Worm (Caenorhabditis elegans) whole organism, late embryonic: ENCODE results near the gene T07H3.7.

ENCODE experiments used
- F13H6.1 ChIP-seq: sonication (generic microtip); optimal IDR thresholded peaks from 2 replicates; lab custom pipeline; 2016; ENCODE audit warnings: missing genetic modification characterization, missing compliant biosample characterization
- K09A11.1 ChIP-seq: sonication (generic microtip); optimal IDR thresholded peaks from 2 replicates; lab custom pipeline; 2017; ENCODE audit warnings: antibody characterized with exemption, mild to moderate bottlenecking, missing genetic modification characterization, missing compliant biosample characterization; ENCODE audit not compliant: insufficient read depth
- ceh-18 ChIP-seq: sonication (generic microtip); optimal IDR thresholded peaks from 2 replicates; lab custom pipeline; 2016; ENCODE audit warnings: missing genetic modification characterization, missing compliant biosample characterization
- ceh-48 ChIP-seq: sonication (generic microtip); optimal IDR thresholded peaks from 2 replicates; lab custom pipeline; 2016; ENCODE audit warnings: missing genetic modification characterization, inconsistent platforms, missing compliant biosample characterization
- elt-2 ChIP-seq: sonication (generic microtip); optimal IDR thresholded peaks from 2 replicates; lab custom pipeline; 2016; ENCODE audit warnings: missing genetic modification reagents, missing genetic modification characterization, missing compliant biosample characterization
- hlh-13 ChIP-seq: fragments of 200-800 bp; sonication (Bioruptor generic); optimal IDR thresholded peaks from 2 replicates; lab custom pipeline; 2018; ENCODE audit warnings: mild to moderate bottlenecking, missing genetic modification characterization, missing compliant biosample characterization
- hlh-30 ChIP-seq: sonication (generic microtip); optimal IDR thresholded peaks from 2 replicates; lab custom pipeline; 2017; ENCODE audit warnings: antibody characterized with exemption, missing genetic modification characterization, missing compliant biosample characterization; ENCODE audit not compliant: insufficient read depth
- nfya-1 ChIP-seq: sonication (generic microtip); optimal IDR thresholded peaks from 2 replicates; lab custom pipeline; 2017; ENCODE audit warnings: missing genetic modification characterization, mild to moderate bottlenecking, missing compliant biosample characterization, antibody characterized with exemption, moderate library complexity
- nhr-232 ChIP-seq: sonication (generic microtip); optimal IDR thresholded peaks from 2 replicates; lab custom pipeline; 2016; ENCODE audit warnings: missing genetic modification characterization, missing compliant biosample characterization
- npax-4 ChIP-seq: sonication (generic microtip); optimal IDR thresholded peaks from 2 replicates; lab custom pipeline; 2016; ENCODE audit warnings: missing genetic modification characterization, missing compliant biosample characterization
- pha-4 ChIP-seq: fragments of 150-350 bp; optimal IDR thresholded peaks from 2 replicates; lab custom pipeline; 2018; ENCODE audit warnings: missing biosample characterization, missing genetic modification reagents, missing genetic modification characterization
- tbx-7 ChIP-seq: sonication (generic microtip); optimal IDR thresholded peaks from 2 replicates; lab custom pipeline; 2016; ENCODE audit warnings: missing genotype, missing genetic modification characterization, missing compliant biosample characterization
- ttx-3 ChIP-seq: sonication (generic microtip); optimal IDR thresholded peaks from 2 replicates; lab custom pipeline; 2016; ENCODE audit warnings: missing genetic modification reagents, missing genetic modification characterization, missing compliant biosample characterization
- unc-3 ChIP-seq, 2 experiments: fragments of 200-800 bp in 1 of 2; sonication (Bioruptor generic) in 1 of 2; sonication (generic microtip) in 1 of 2; conservative IDR thresholded peaks in 1 of 2; optimal IDR thresholded peaks in 1 of 2; 2 replicates each; pipeline versions ENCODE4 v1.3.6 to Lab custom; 2016 to 2022; ENCODE audit warnings: missing compliant biosample characterization in 2 of 2, missing genetic modification characterization in 2 of 2, missing genetic modification reagents in 1 of 2

DNA sequence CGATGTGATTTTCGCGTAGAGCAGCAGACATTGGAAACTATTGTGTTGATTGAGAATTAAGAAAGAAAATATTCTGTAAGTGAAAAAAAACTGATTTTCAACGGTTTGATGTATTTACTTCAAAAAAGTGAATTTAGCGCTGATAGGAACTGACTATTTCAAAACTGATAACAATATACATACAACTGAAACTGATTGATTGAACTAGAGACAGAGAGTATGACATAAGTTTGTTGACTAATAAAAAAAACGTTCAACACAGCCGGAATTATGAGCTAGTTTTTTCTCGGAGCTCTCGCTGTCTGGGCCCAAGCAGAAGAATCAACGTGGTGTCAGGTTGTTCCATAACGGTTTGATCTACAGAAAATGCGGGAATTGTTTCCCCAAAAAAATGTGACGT lies 24.2 kb upstream of the T07H3.7 start, which contains the start of gene fbxa-164:
- TF ChIP-seq nhr-232 (tag; lab: Kevin White, UChicago) (no peak), elt-2 (no peak), nfya-1 (tag; lab: Kevin White, UChicago) (no peak), ceh-18 (tag; lab: Kevin White, UChicago) (no peak), unc-3 (GFP tag; conservative IDR thresholded peaks at IDR 0.05; lab: Robert Waterston, UW) (no peak), unc-3 (tag; optimal IDR thresholded peaks at IDR 0.05; lab: Kevin White, UChicago) (no peak), F13H6.1 (tag; lab: Kevin White, UChicago) (no peak), ttx-3 (tag; lab: Kevin White, UChicago) (no peak), tbx-7 (tag; lab: Kevin White, UChicago) (no peak), pha-4 (tag; lab: Kevin White, UChicago) (no peak), ceh-48 (tag; lab: Kevin White, UChicago) (no peak), hlh-13 (GFP tag; lab: Kevin White, UChicago) (no peak), K09A11.1 (no peak), hlh-30 (no peak), npax-4 (tag; lab: Kevin White, UChicago) (no peak)
